Fruit fly (Drosophila melanogaster) whole organism, embryonic: ENCODE data around the gene klar.

Experiments
- Aef1 ChIP-seq: fragments of 200-800 bp; sonication (Bioruptor generic); IDR thresholded peaks from 3 replicates; pipeline ENCODE4 v1.3.6; 2022; ENCODE audit warnings: missing biosample characterization, missing genetic modification characterization
- Awh ChIP-seq: fragments of 200-800 bp; sonication (Bioruptor generic); IDR thresholded peaks from 2 replicates; pipeline ENCODE4, ENCODE4 v1.3.6; 2022; ENCODE audit warnings: missing biosample characterization, missing genetic modification characterization
- Bgb ChIP-seq: fragments of 200-800 bp; sonication (Bioruptor generic); IDR thresholded peaks from 2 replicates; pipeline ENCODE4 v1.3.6; 2022; ENCODE audit warnings: missing biosample characterization, missing genetic modification characterization; ENCODE audit not compliant: partially characterized antibody
- CG11456 ChIP-seq: fragments of 200-800 bp; sonication (Bioruptor generic); IDR thresholded peaks from 3 replicates; pipeline ENCODE4 v1.3.6; 2022; ENCODE audit warnings: missing biosample characterization, missing genetic modification characterization
- CG11560 ChIP-seq: fragments of 200-800 bp; sonication (Bioruptor generic); IDR thresholded peaks from 3 replicates; pipeline ENCODE4 v1.3.6; 2022; ENCODE audit warnings: missing biosample characterization, missing genetic modification characterization
- CG12942 ChIP-seq: fragments of 200-800 bp; sonication (Bioruptor generic); optimal IDR thresholded peaks from 3 replicates; lab custom pipeline; 2016; ENCODE audit warnings: missing biosample characterization, missing genetic modification characterization
- CG13287 ChIP-seq: fragments of 200-800 bp; sonication (Bioruptor generic); IDR thresholded peaks from 2 replicates; pipeline ENCODE4 v1.3.6; 2022; ENCODE audit warnings: missing biosample characterization, missing genetic modification characterization; ENCODE audit not compliant: partially characterized antibody
- CG13296 ChIP-seq: fragments of 200-800 bp; sonication (Bioruptor generic); optimal IDR thresholded peaks from 3 replicates; lab custom pipeline; 2018; ENCODE audit warnings: missing biosample characterization, mild to moderate bottlenecking, missing genetic modification characterization
- CG1647 ChIP-seq: fragments of 200-800 bp; sonication (Bioruptor generic); optimal IDR thresholded peaks from 3 replicates; lab custom pipeline; 2016; ENCODE audit warnings: missing biosample characterization, missing genetic modification characterization
- CG17361 ChIP-seq: fragments of 200-800 bp; sonication (Bioruptor generic); IDR thresholded peaks from 3 replicates; pipeline ENCODE4 v1.3.6; 2022; ENCODE audit warnings: missing biosample characterization, missing genetic modification characterization
- CG17385 ChIP-seq: fragments of 200-800 bp; sonication (Bioruptor generic); optimal IDR thresholded peaks from 3 replicates; lab custom pipeline; 2018; ENCODE audit warnings: missing biosample characterization, mild to moderate bottlenecking, missing genetic modification characterization
- CG18619 ChIP-seq: fragments of 200-800 bp; sonication (Bioruptor generic); optimal IDR thresholded peaks from 3 replicates; lab custom pipeline; 2017; ENCODE audit warnings: missing biosample characterization, mild to moderate bottlenecking, missing genetic modification characterization
- CG2678 ChIP-seq: fragments of 200-800 bp; sonication (Bioruptor generic); optimal IDR thresholded peaks from 3 replicates; lab custom pipeline; 2019; ENCODE audit warnings: missing biosample characterization, mild to moderate bottlenecking, missing genetic modification characterization, moderate library complexity
- CG3847 ChIP-seq: fragments of 200-800 bp; sonication (Bioruptor generic); IDR thresholded peaks from 2 replicates; pipeline ENCODE4 v1.3.6; 2022; ENCODE audit warnings: missing biosample characterization, missing genetic modification characterization
- CG5245 ChIP-seq: fragments of 200-800 bp; sonication (Bioruptor generic); optimal IDR thresholded peaks from 3 replicates; lab custom pipeline; 2016; ENCODE audit warnings: missing biosample characterization, missing genetic modification characterization
- CG5953 ChIP-seq: fragments of 200-800 bp; sonication (Bioruptor generic); IDR thresholded peaks from 2 replicates; pipeline ENCODE4 v1.3.6; 2022; ENCODE audit warnings: missing biosample characterization, missing genetic modification characterization
- CG6683 ChIP-seq: fragments of 200-800 bp; sonication (Bioruptor generic); optimal IDR thresholded peaks from 2 replicates; lab custom pipeline; 2017; ENCODE audit warnings: missing biosample characterization, mild to moderate bottlenecking, missing genetic modification characterization, missing genetic modification reagents
- CG7963 ChIP-seq: fragments of 200-800 bp; sonication (Bioruptor generic); IDR thresholded peaks from 3 replicates; pipeline ENCODE4 v1.3.6; 2022; ENCODE audit warnings: missing biosample characterization, missing genetic modification characterization; ENCODE audit not compliant: partially characterized antibody
- CG8765 ChIP-seq: fragments of 200-800 bp; sonication (Bioruptor generic); IDR thresholded peaks from 2 replicates; pipeline ENCODE4 v1.3.6; 2022; ENCODE audit warnings: missing biosample characterization, missing genetic modification characterization
- CG9932 ChIP-seq: fragments of 200-800 bp; sonication (Bioruptor generic); IDR thresholded peaks from 2 replicates; pipeline ENCODE4 v1.3.6; 2022; ENCODE audit warnings: missing biosample characterization, missing genetic modification characterization
- Deaf1 ChIP-seq: fragments of 200-800 bp; optimal IDR thresholded peaks from 3 replicates; lab custom pipeline; 2019; ENCODE audit warnings: missing biosample characterization, mild to moderate bottlenecking, missing genetic modification characterization, moderate library complexity
- Dek ChIP-seq: fragments of 200-800 bp; sonication (Bioruptor generic); optimal IDR thresholded peaks from 3 replicates; lab custom pipeline; 2019; ENCODE audit warnings: missing biosample characterization, mild to moderate bottlenecking, missing genetic modification characterization, moderate library complexity
- Doc3 ChIP-seq: fragments of 200-800 bp; sonication (Bioruptor generic); IDR thresholded peaks from 3 replicates; pipeline ENCODE4 v1.3.6; 2022; ENCODE audit warnings: missing biosample characterization, missing genetic modification characterization; ENCODE audit not compliant: partially characterized antibody
- Hey ChIP-seq: fragments of 200-800 bp; sonication (Bioruptor generic); optimal IDR thresholded peaks from 3 replicates; lab custom pipeline; 2018; ENCODE audit warnings: missing biosample characterization, mild to moderate bottlenecking, missing genetic modification characterization
- Hmx ChIP-seq: fragments of 200-800 bp; sonication (Bioruptor generic); optimal IDR thresholded peaks from 2 replicates; lab custom pipeline; 2016; ENCODE audit warnings: missing biosample characterization, missing genetic modification characterization
- Hr3 ChIP-seq: fragments of 200-800 bp; sonication (Bioruptor generic); optimal IDR thresholded peaks from 3 replicates; lab custom pipeline; 2016; ENCODE audit warnings: missing biosample characterization, missing genetic modification characterization
- Hr78 ChIP-seq, 2 experiments: fragments of 200-800 bp in 1 of 2; fragments of >200 bp in 1 of 2; sonication (Bioruptor generic) in 1 of 2; optimal IDR thresholded peaks; 2 replicates each; lab custom pipeline; 2017 to 2019; ENCODE audit warnings: missing biosample characterization in 2 of 2, missing genetic modification characterization in 2 of 2, mild to moderate bottlenecking in 1 of 2, moderate library complexity in 1 of 2
- Meics ChIP-seq: fragments of 200-800 bp; sonication (Bioruptor generic); optimal IDR thresholded peaks from 2 replicates; lab custom pipeline; 2017; ENCODE audit warnings: missing biosample characterization, mild to moderate bottlenecking, missing genetic modification characterization
- Nf-YC ChIP-seq: fragments of 200-800 bp; optimal IDR thresholded peaks from 3 replicates; lab custom pipeline; 2019; ENCODE audit warnings: missing biosample characterization, mild to moderate bottlenecking, missing genetic modification characterization, moderate library complexity
- Oli ChIP-seq: fragments of 200-800 bp; sonication (Bioruptor generic); optimal IDR thresholded peaks from 2 replicates; lab custom pipeline; 2018; ENCODE audit warnings: missing biosample characterization, mild to moderate bottlenecking, missing genetic modification characterization, moderate library complexity
- PHDP ChIP-seq: fragments of 200-800 bp; sonication (Bioruptor generic); optimal IDR thresholded peaks from 3 replicates; lab custom pipeline; 2018; ENCODE audit warnings: missing biosample characterization, mild to moderate bottlenecking, missing genetic modification characterization, moderate library complexity
- Xrp1 ChIP-seq: fragments of 200-800 bp; sonication (Bioruptor generic); IDR thresholded peaks from 2 replicates; pipeline ENCODE4 v1.3.6; 2022; ENCODE audit warnings: missing biosample characterization, missing genetic modification characterization
- aop ChIP-seq: fragments of 200-800 bp; sonication (Bioruptor generic); IDR thresholded peaks from 2 replicates; pipeline ENCODE4 v1.3.6; 2022; ENCODE audit warnings: missing biosample characterization, missing genetic modification characterization
- ap ChIP-seq: fragments of 200-800 bp; sonication (Bioruptor generic); IDR thresholded peaks from 2 replicates; pipeline ENCODE4 v1.3.6; 2022; ENCODE audit warnings: missing biosample characterization, missing genetic modification characterization
- crol ChIP-seq: fragments of 200-800 bp; sonication (Bioruptor generic); IDR thresholded peaks from 2 replicates; pipeline ENCODE4 v1.3.6; 2022; ENCODE audit warnings: missing biosample characterization, missing genetic modification characterization
- dan ChIP-seq: fragments of 200-800 bp; sonication (Bioruptor generic); IDR thresholded peaks from 2 replicates; pipeline ENCODE4 v1.3.6; 2022; ENCODE audit warnings: missing biosample characterization, missing genetic modification characterization
- dati ChIP-seq: fragments of 200-800 bp; sonication (Bioruptor generic); IDR thresholded peaks from 2 replicates; pipeline ENCODE4 v1.3.6; 2022; ENCODE audit warnings: missing biosample characterization, missing genetic modification characterization
- dimm ChIP-seq: fragments of 200-800 bp; sonication (Bioruptor generic); IDR thresholded peaks from 2 replicates; pipeline ENCODE4 v1.3.6; 2022; ENCODE audit warnings: missing biosample characterization, missing genetic modification characterization
- gcm ChIP-seq: fragments of 200-800 bp; sonication (Bioruptor generic); optimal IDR thresholded peaks from 2 replicates; lab custom pipeline; 2019; ENCODE audit warnings: missing biosample characterization, mild to moderate bottlenecking, missing genetic modification characterization, moderate library complexity
- gcm2 ChIP-seq: fragments of 200-800 bp; sonication (Bioruptor generic); optimal IDR thresholded peaks from 2 replicates; lab custom pipeline; 2016; ENCODE audit warnings: missing biosample characterization, missing genetic modification characterization
- insv ChIP-seq, 2 experiments: fragments of 200-800 bp; sonication (Bioruptor generic); optimal IDR thresholded peaks; 3 replicates each; lab custom pipeline; 2016 to 2018; ENCODE audit warnings: missing biosample characterization in 2 of 2, missing genetic modification characterization in 2 of 2
- kah ChIP-seq: fragments of 200-800 bp; sonication (Bioruptor generic); optimal IDR thresholded peaks from 2 replicates; lab custom pipeline; 2018; ENCODE audit warnings: missing biosample characterization, mild to moderate bottlenecking, missing genetic modification characterization
- lov ChIP-seq, 2 experiments: fragments of 200-800 bp in 1 of 2; fragments of >200 bp in 1 of 2; sonication (Bioruptor generic) in 1 of 2; IDR thresholded peaks in 1 of 2; optimal IDR thresholded peaks in 1 of 2; 2 replicates in 1 of 2; 3 replicates in 1 of 2; pipeline versions ENCODE4 v1.3.6 to Lab custom; 2017 to 2022; ENCODE audit warnings: missing biosample characterization in 1 of 2, missing genetic modification characterization in 1 of 2
- odd ChIP-seq: fragments of 200-800 bp; sonication (Bioruptor generic); optimal IDR thresholded peaks from 2 replicates; lab custom pipeline; 2017; ENCODE audit warnings: missing biosample characterization, mild to moderate bottlenecking, missing genetic modification characterization
- pum ChIP-seq: fragments of 200-800 bp; sonication (Bioruptor generic); optimal IDR thresholded peaks from 2 replicates; lab custom pipeline; 2016; ENCODE audit warnings: missing biosample characterization, missing genetic modification characterization
- sc ChIP-seq, 3 experiments: fragments of >200 bp in 2 of 3; fragments of 200-800 bp in 1 of 3; sonication (Bioruptor generic) in 1 of 3; optimal IDR thresholded peaks; 2 replicates in 2 of 3; 3 replicates in 1 of 3; lab custom pipeline; 2017; ENCODE audit warnings: mild to moderate bottlenecking in 1 of 3, missing biosample characterization in 1 of 3, missing genetic modification characterization in 1 of 3, missing genetic modification reagents in 1 of 3
- sisA ChIP-seq: fragments of 200-800 bp; sonication (Bioruptor generic); IDR thresholded peaks from 2 replicates; pipeline ENCODE4 v1.3.6; 2022; ENCODE audit warnings: missing biosample characterization, missing genetic modification characterization
- sob ChIP-seq: fragments of 200-800 bp; sonication (Bioruptor generic); IDR thresholded peaks from 2 replicates; pipeline ENCODE4 v1.3.6; 2022; ENCODE audit warnings: missing biosample characterization, missing genetic modification characterization
- yki ChIP-seq: fragments of >200 bp; optimal IDR thresholded peaks from 3 replicates; lab custom pipeline; 2018

klar gene

dm6 chr3L:441035-441604 lies 99.3 kb downstream of the klar start (continued):
- TF ChIP-seq aop (GFP tag; lab: Robert Waterston, UW): no peak
- no peak for TF ChIP-seq crol (GFP tag; lab: Robert Waterston, UW)
- TF ChIP-seq lov (optimal IDR thresholded peaks at IDR 0.05; lab: Kevin White, UChicago): no peak
- TF ChIP-seq lov (GFP tag; IDR thresholded peaks at IDR 0.05; lab: Robert Waterston, UW): no peak
- TF ChIP-seq gcm2: no peak
- peak; percentile 87 for TF ChIP-seq sob
- peak; percentile 16 for TF ChIP-seq Hmx (GFP tag; lab: Kevin White, UChicago)
- peak; percentile 53; the same call in 1 of the 2 replicates for TF ChIP-seq dimm (GFP tag; lab: Robert Waterston, UW)
- TF ChIP-seq Meics (GFP tag; lab: Kevin White, UChicago): peak; percentile 93
- TF ChIP-seq CG17361 (GFP tag; lab: Robert Waterston, UW): peak; percentile 79
- TF ChIP-seq Aef1 (GFP tag; lab: Robert Waterston, UW): peak; percentile 89
- peak; percentile 56 for TF ChIP-seq CG12942
- peak; percentile 77 for TF ChIP-seq odd (GFP tag; lab: Kevin White, UChicago)
- peak; percentile 35 for TF ChIP-seq CG1647 (GFP tag; lab: Kevin White, UChicago)
- peak; percentile 49 for TF ChIP-seq pum
- TF ChIP-seq Xrp1 (GFP tag; lab: Robert Waterston, UW): peak; percentile 84
- TF ChIP-seq CG13287: 0 out of 2 replicates have a peak, but pooled peaks have one; percentile 8
- TF ChIP-seq sc (optimal IDR thresholded peaks at IDR 0.05; lab: Kevin White, UChicago): no peak
- peak; percentile 9 for TF ChIP-seq sc (GFP tag; optimal IDR thresholded peaks at IDR 0.05; lab: Kevin White, UChicago)
- peak; percentile 78 for TF ChIP-seq Awh (GFP tag; lab: Robert Waterston, UW)
- TF ChIP-seq PHDP: peak; percentile 84
- TF ChIP-seq CG3847 (GFP tag; lab: Robert Waterston, UW): peak; percentile 90
- TF ChIP-seq Nf-YC: peak; percentile 69
- TF ChIP-seq dan (GFP tag; lab: Robert Waterston, UW): no peak
- TF ChIP-seq ap: peak; percentile 73
- peak; percentile 20 for TF ChIP-seq Hey (tag; lab: Kevin White, UChicago)
- TF ChIP-seq CG7963 (GFP tag; lab: Robert Waterston, UW): no peak
- peak; percentile 82 for TF ChIP-seq CG18619 (GFP tag; lab: Kevin White, UChicago)
- no peak for TF ChIP-seq Bgb (GFP tag; lab: Robert Waterston, UW)
- TF ChIP-seq Oli (tag; lab: Kevin White, UChicago): peak; percentile 69
- TF ChIP-seq gcm (GFP tag; lab: Kevin White, UChicago): peak; percentile 61
- TF ChIP-seq Hr78 (GFP tag; optimal IDR thresholded peaks at IDR 0.05; lab: Kevin White, UChicago): peak in 1 of 2 experiments; percentile 61
- TF ChIP-seq sisA: peak; percentile 81
- peak; percentile 93 for TF ChIP-seq CG2678 (tag; lab: Kevin White, UChicago)
- peak; percentile 49 for TF ChIP-seq kah (GFP tag; lab: Kevin White, UChicago)
- TF ChIP-seq CG9932 (GFP tag; lab: Robert Waterston, UW): peak; percentile 95
- TF ChIP-seq dati (GFP tag; lab: Robert Waterston, UW): peak; percentile 54; the same call in 1 of the 2 replicates
- TF ChIP-seq Deaf1 (tag; lab: Kevin White, UChicago): peak; percentile 58
- TF ChIP-seq insv (GFP tag; optimal IDR thresholded peaks at IDR 0.05; lab: Kevin White, UChicago): peak in 1 of 2 experiments; percentile 22
- TF ChIP-seq CG13296 (GFP tag; lab: Kevin White, UChicago): peak; percentile 92
- TF ChIP-seq CG8765 (GFP tag; lab: Robert Waterston, UW): no peak; the same call in 1 of the 2 replicates
- TF ChIP-seq CG11456 (GFP tag; lab: Robert Waterston, UW): peak; percentile 89
- TF ChIP-seq CG17385: peak; percentile 79
- TF ChIP-seq CG5245 (GFP tag; lab: Kevin White, UChicago): peak; percentile 41
- no peak for TF ChIP-seq Doc3 (GFP tag; lab: Robert Waterston, UW)
- TF ChIP-seq CG6683: peak; percentile 75
- TF ChIP-seq Hr3 (GFP tag; lab: Kevin White, UChicago): peak; percentile 73
- no peak for TF ChIP-seq yki
- TF ChIP-seq CG5953 (GFP tag; lab: Robert Waterston, UW): 0 out of 2 replicates have a peak, but pooled peaks have one; percentile 49
- TF ChIP-seq CG11560 (tag; lab: Robert Waterston, UW): peak; percentile 77
- TF ChIP-seq Dek (tag; lab: Kevin White, UChicago): peak; percentile 81
